Fruit fly (Drosophila melanogaster): ENCODE results near the gene PolD1.

The PolD1 gene

dm6 chr3L:15988039-15988546 lies 478 bp upstream of the PolD1 start, which contains the start of gene Hip14 (continued):
- peak; percentile 43 for TF ChIP-seq CG30403 (GFP tag; optimal IDR thresholded peaks at IDR 0.05)
- TF ChIP-seq NC2β (GFP tag; optimal IDR thresholded peaks at IDR 0.05): no peak
- TF ChIP-seq chm (GFP tag; IDR thresholded peaks at IDR 0.05): peak; percentile 20; the same call in 1 of the 2 replicates
- no peak for TF ChIP-seq dan (GFP tag; IDR thresholded peaks at IDR 0.05)
- TF ChIP-seq otp (GFP tag; IDR thresholded peaks at IDR 0.05): no peak
- no peak for TF ChIP-seq pita (GFP tag; optimal IDR thresholded peaks at IDR 0.05)
- peak in 1 of 2 experiments; percentile 51 for TF ChIP-seq Trl (optimal IDR thresholded peaks at IDR 0.05)
- TF ChIP-seq Trl (GFP tag; optimal IDR thresholded peaks at IDR 0.05): peak; percentile 29
- TF ChIP-seq YL-1 (GFP tag; optimal IDR thresholded peaks at IDR 0.05): peak; percentile 84
- peak; percentile 59 for TF ChIP-seq CG14710 (tag; optimal IDR thresholded peaks at IDR 0.05)
- TF ChIP-seq CG6791 (GFP tag; IDR thresholded peaks at IDR 0.05; ENCODE audit: partially characterized antibody): 0 out of 3 replicates have a peak, but pooled peaks have one; percentile 46
- no peak for TF ChIP-seq dati (GFP tag; IDR thresholded peaks at IDR 0.05)
- no peak for TF ChIP-seq hth (optimal IDR thresholded peaks at IDR 0.05)
- TF ChIP-seq fd102C (GFP tag; optimal IDR thresholded peaks at IDR 0.05): no peak
- no peak for TF ChIP-seq CG7372 (GFP tag; IDR thresholded peaks at IDR 0.05)
- no peak for TF ChIP-seq Ets65A (GFP tag)
- TF ChIP-seq CG7963 (GFP tag; IDR thresholded peaks at IDR 0.05; ENCODE audit: partially characterized antibody): no peak
- TF ChIP-seq CG4820 (GFP tag; optimal IDR thresholded peaks at IDR 0.05): no peak
- no peak for TF ChIP-seq toy (GFP tag; IDR thresholded peaks at IDR 0.05)
- TF ChIP-seq nmo (GFP tag; optimal IDR thresholded peaks at IDR 0.05): no peak
- no peak for TF ChIP-seq Dfd (GFP tag; optimal IDR thresholded peaks at IDR 0.05)
- TF ChIP-seq ewg (GFP tag; optimal IDR thresholded peaks at IDR 0.05): no peak
- TF ChIP-seq E2f2 (GFP tag; IDR thresholded peaks at IDR 0.05): no peak
- no peak for TF ChIP-seq repo (GFP tag; optimal IDR thresholded peaks at IDR 0.05)
- 0 out of 3 replicates have a peak, but pooled peaks have one; percentile 39 for TF ChIP-seq row (GFP tag; IDR thresholded peaks at IDR 0.05)
- peak; percentile 42 for TF ChIP-seq Lhr (GFP tag; optimal IDR thresholded peaks at IDR 0.05)
- TF ChIP-seq Bteb2 (GFP tag; optimal IDR thresholded peaks at IDR 0.05): no peak
- TF ChIP-seq sima (GFP tag; optimal IDR thresholded peaks at IDR 0.05): no peak
- peak; percentile 44 for TF ChIP-seq CG18599 (GFP tag; optimal IDR thresholded peaks at IDR 0.05)
- no peak for TF ChIP-seq vnd (GFP tag; IDR thresholded peaks at IDR 0.05; ENCODE audit: partially characterized antibody)
- peak; percentile 64 for TF ChIP-seq trem (tag; optimal IDR thresholded peaks at IDR 0.05)
- no peak for TF ChIP-seq Taf1 (GFP tag; IDR thresholded peaks at IDR 0.05)
- TF ChIP-seq CG32772 (GFP tag; IDR thresholded peaks at IDR 0.05): no peak
- peak; percentile 23 for TF ChIP-seq CG7556 (GFP tag; optimal IDR thresholded peaks at IDR 0.05)
- TF ChIP-seq CG13624 (GFP tag; optimal IDR thresholded peaks at IDR 0.05): no peak
- no peak for TF ChIP-seq bcd (GFP tag; optimal IDR thresholded peaks at IDR 0.05)
- peak; percentile 18 for TF ChIP-seq HmgZ (tag; optimal IDR thresholded peaks at IDR 0.05)
- peak; percentile 10 for TF ChIP-seq ERR (GFP tag; optimal IDR thresholded peaks at IDR 0.05)
- no peak for TF ChIP-seq CG33557 (GFP tag; optimal IDR thresholded peaks at IDR 0.05)
- peak; percentile 40 for TF ChIP-seq CG10147 (GFP tag; optimal IDR thresholded peaks at IDR 0.05)
- no peak for TF ChIP-seq CG10209 (GFP tag; optimal IDR thresholded peaks at IDR 0.05)
- TF ChIP-seq Xrp1 (GFP tag; IDR thresholded peaks at IDR 0.05): no peak
- peak; percentile 21 for TF ChIP-seq CG1647 (GFP tag; optimal IDR thresholded peaks at IDR 0.05)
- TF ChIP-seq CG2202 (tag; optimal IDR thresholded peaks at IDR 0.05): no peak
- no peak for TF ChIP-seq CG11247 (GFP tag; IDR thresholded peaks at IDR 0.05)
- TF ChIP-seq CG34224 (GFP tag; IDR thresholded peaks at IDR 0.05; ENCODE audit: partially characterized antibody): 0 out of 3 replicates have a peak, but pooled peaks have one; percentile 30
- 0 out of 4 replicates have a peak, but pooled peaks have one; percentile 17 for TF ChIP-seq Dll (GFP tag; IDR thresholded peaks at IDR 0.05; ENCODE audit: partially characterized antibody)
- TF ChIP-seq CG2712 (tag; optimal IDR thresholded peaks at IDR 0.05): peak; percentile 22
- peak; percentile 33 for TF ChIP-seq CG9727 (GFP tag; optimal IDR thresholded peaks at IDR 0.05)
- TF ChIP-seq BEAF-32 (GFP tag; optimal IDR thresholded peaks at IDR 0.05): peak; percentile 29
- peak; percentile 20 for TF ChIP-seq ftz-f1 (GFP tag; optimal IDR thresholded peaks at IDR 0.05)
